Fruit fly (Drosophila melanogaster) whole organism, embryonic: ENCODE data around the gene CG2685.

Experiments
- Antp ChIP-seq: fragments of 200-800 bp; sonication (Bioruptor generic); optimal IDR thresholded peaks from 3 replicates; lab custom pipeline; 2016; ENCODE audit warnings: missing biosample characterization, missing genetic modification characterization
- B-H1 ChIP-seq: fragments of 200-800 bp; sonication (Bioruptor generic); IDR thresholded peaks from 3 replicates; pipeline ENCODE4 v1.3.6; 2022; ENCODE audit warnings: missing biosample characterization, missing genetic modification characterization
- C15 ChIP-seq: fragments of 200-800 bp; sonication (Bioruptor generic); IDR thresholded peaks from 3 replicates; pipeline ENCODE4 v1.3.6; 2022; ENCODE audit warnings: missing biosample characterization, missing genetic modification characterization
- CG1024 ChIP-seq: fragments of 200-800 bp; sonication (Bioruptor generic); IDR thresholded peaks from 2 replicates; pipeline ENCODE4 v1.3.6; 2022; ENCODE audit warnings: missing biosample characterization, missing genetic modification characterization
- CG10267 ChIP-seq: fragments of 200-800 bp; sonication (Bioruptor generic); optimal IDR thresholded peaks from 2 replicates; lab custom pipeline; 2018; ENCODE audit warnings: missing biosample characterization, mild to moderate bottlenecking, missing genetic modification characterization, moderate library complexity
- CG10366 ChIP-seq: fragments of 200-800 bp; sonication (Bioruptor generic); IDR thresholded peaks from 2 replicates; pipeline ENCODE4 v1.3.6; 2022; ENCODE audit warnings: missing biosample characterization, missing genetic modification characterization
- CG12219 ChIP-seq: fragments of 200-800 bp; sonication (Bioruptor generic); optimal IDR thresholded peaks from 3 replicates; lab custom pipeline; 2018; ENCODE audit warnings: missing biosample characterization, mild to moderate bottlenecking, missing genetic modification characterization
- CG13775 ChIP-seq: fragments of 200-800 bp; sonication (Bioruptor generic); optimal IDR thresholded peaks from 3 replicates; lab custom pipeline; 2017; ENCODE audit warnings: missing biosample characterization, mild to moderate bottlenecking, missing genetic modification characterization
- CG14965 ChIP-seq: fragments of 200-800 bp; sonication (Bioruptor generic); optimal IDR thresholded peaks from 2 replicates; lab custom pipeline; 2016; ENCODE audit warnings: missing biosample characterization, missing genetic modification characterization, borderline replicate concordance
- CG15514 ChIP-seq: fragments of 200-800 bp; sonication (Bioruptor generic); optimal IDR thresholded peaks from 3 replicates; lab custom pipeline; 2017; ENCODE audit warnings: missing biosample characterization, missing genetic modification characterization, mild to moderate bottlenecking, moderate library complexity, missing genetic modification reagents
- CG17612 ChIP-seq: fragments of 200-800 bp; sonication (Bioruptor generic); IDR thresholded peaks from 2 replicates; pipeline ENCODE4 v1.3.6; 2022; ENCODE audit warnings: missing biosample characterization, missing genetic modification characterization
- CG18599 ChIP-seq: fragments of 200-800 bp; sonication (Bioruptor generic); optimal IDR thresholded peaks from 3 replicates; lab custom pipeline; 2017; ENCODE audit warnings: missing biosample characterization, missing genetic modification characterization, mild to moderate bottlenecking, moderate library complexity, missing genetic modification reagents
- CG2120 ChIP-seq: fragments of 200-800 bp; sonication (Bioruptor generic); optimal IDR thresholded peaks from 3 replicates; lab custom pipeline; 2016; ENCODE audit warnings: missing biosample characterization, missing genetic modification characterization
- CG3163 ChIP-seq: fragments of 200-800 bp; sonication (Bioruptor generic); optimal IDR thresholded peaks from 3 replicates; lab custom pipeline; 2016; ENCODE audit warnings: missing biosample characterization, missing genetic modification characterization
- CG3847 ChIP-seq: fragments of 200-800 bp; sonication (Bioruptor generic); IDR thresholded peaks from 2 replicates; pipeline ENCODE4 v1.3.6; 2022; ENCODE audit warnings: missing biosample characterization, missing genetic modification characterization
- CG6272 ChIP-seq: fragments of 200-800 bp; sonication (Bioruptor generic); IDR thresholded peaks from 2 replicates; pipeline ENCODE4 v1.3.6; 2022; ENCODE audit warnings: missing biosample characterization, missing genetic modification characterization
- CG7556 ChIP-seq: fragments of 200-800 bp; sonication (Bioruptor generic); optimal IDR thresholded peaks from 2 replicates; lab custom pipeline; 2017; ENCODE audit warnings: missing biosample characterization, mild to moderate bottlenecking, missing genetic modification characterization
- CG9437 ChIP-seq: fragments of 200-800 bp; sonication (Bioruptor generic); optimal IDR thresholded peaks from 2 replicates; lab custom pipeline; 2018; ENCODE audit warnings: missing biosample characterization, mild to moderate bottlenecking, missing genetic modification characterization
- CG9609 ChIP-seq: fragments of 200-800 bp; sonication (Bioruptor generic); optimal IDR thresholded peaks from 3 replicates; lab custom pipeline; 2016; ENCODE audit warnings: missing biosample characterization, missing genetic modification characterization
- CG9932 ChIP-seq: fragments of 200-800 bp; sonication (Bioruptor generic); IDR thresholded peaks from 2 replicates; pipeline ENCODE4 v1.3.6; 2022; ENCODE audit warnings: missing biosample characterization, missing genetic modification characterization
- CTCF ChIP-seq: fragments of 200-800 bp; sonication (Bioruptor generic); optimal IDR thresholded peaks from 2 replicates; lab custom pipeline; 2017; ENCODE audit warnings: missing biosample characterization, mild to moderate bottlenecking, missing genetic modification characterization, moderate library complexity
- CoRest ChIP-seq: fragments of 200-800 bp; sonication (Bioruptor generic); optimal IDR thresholded peaks from 3 replicates; lab custom pipeline; 2018; ENCODE audit warnings: missing biosample characterization, mild to moderate bottlenecking, missing genetic modification characterization, moderate library complexity
- D19A ChIP-seq: fragments of 200-800 bp; optimal IDR thresholded peaks from 3 replicates; lab custom pipeline; 2019; ENCODE audit warnings: missing biosample characterization, mild to moderate bottlenecking, missing genetic modification characterization, moderate library complexity
- E2f2 ChIP-seq: fragments of 200-800 bp; sonication (Bioruptor generic); IDR thresholded peaks from 2 replicates; pipeline ENCODE4 v1.3.6; 2022; ENCODE audit warnings: missing biosample characterization, missing genetic modification characterization
- Gug ChIP-seq: fragments of 200-800 bp; sonication (Bioruptor generic); IDR thresholded peaks from 4 replicates; pipeline ENCODE4 v1.3.6; 2022; ENCODE audit warnings: missing biosample characterization, missing genetic modification characterization
- Hr39 ChIP-seq: fragments of >200 bp; optimal IDR thresholded peaks from 2 replicates; lab custom pipeline; 2017
- MBD-R2 ChIP-seq: fragments of 200-800 bp; sonication (Bioruptor generic); IDR thresholded peaks from 2 replicates; pipeline ENCODE4 v1.3.6; 2022; ENCODE audit warnings: missing biosample characterization, missing genetic modification characterization
- NC2α ChIP-seq: fragments of 200-800 bp; sonication (Bioruptor generic); optimal IDR thresholded peaks from 2 replicates; lab custom pipeline; 2016; ENCODE audit warnings: missing biosample characterization, missing genetic modification characterization
- Optix ChIP-seq: fragments of 200-800 bp; sonication (Bioruptor generic); IDR thresholded peaks from 3 replicates; pipeline ENCODE4 v1.3.6; 2022; ENCODE audit warnings: missing biosample characterization, missing genetic modification characterization
- Xbp1 ChIP-seq: fragments of 200-800 bp; sonication (Bioruptor generic); optimal IDR thresholded peaks from 3 replicates; lab custom pipeline; 2016; ENCODE audit warnings: missing biosample characterization, mild to moderate bottlenecking, missing genetic modification characterization
- Xrp1 ChIP-seq: fragments of 200-800 bp; sonication (Bioruptor generic); IDR thresholded peaks from 2 replicates; pipeline ENCODE4 v1.3.6; 2022; ENCODE audit warnings: missing biosample characterization, missing genetic modification characterization
- ash1 ChIP-seq: fragments of 200-800 bp; sonication (Bioruptor generic); optimal IDR thresholded peaks from 2 replicates; lab custom pipeline; 2018; ENCODE audit warnings: missing biosample characterization, mild to moderate bottlenecking, missing genetic modification characterization
- az2 ChIP-seq: fragments of 200-800 bp; sonication (Bioruptor generic); optimal IDR thresholded peaks from 3 replicates; lab custom pipeline; 2016; ENCODE audit warnings: missing biosample characterization, missing genetic modification characterization
- bcd ChIP-seq: fragments of 200-800 bp; sonication (Bioruptor generic); optimal IDR thresholded peaks from 2 replicates; lab custom pipeline; 2017; ENCODE audit warnings: missing biosample characterization, mild to moderate bottlenecking, missing genetic modification characterization
- cwo ChIP-seq: fragments of 200-800 bp; sonication (Bioruptor generic); optimal IDR thresholded peaks from 3 replicates; lab custom pipeline; 2017; ENCODE audit warnings: missing biosample characterization, missing genetic modification characterization, mild to moderate bottlenecking, moderate library complexity, missing genetic modification reagents
- esg ChIP-seq: fragments of 200-800 bp; sonication (Bioruptor generic); conservative IDR thresholded peaks from 2 replicates; pipeline ENCODE4 v1.3.6; 2022; ENCODE audit warnings: missing biosample characterization, missing genetic modification characterization
- ftz-f1 ChIP-seq: fragments of 200-800 bp; sonication (Bioruptor generic); optimal IDR thresholded peaks from 2 replicates; lab custom pipeline; 2016; ENCODE audit warnings: missing biosample characterization, missing genetic modification characterization
- ken ChIP-seq: fragments of 200-800 bp; sonication (Bioruptor generic); IDR thresholded peaks from 3 replicates; pipeline ENCODE4 v1.3.6; 2022; ENCODE audit warnings: missing biosample characterization, missing genetic modification characterization
- nmo ChIP-seq: fragments of 200-800 bp; sonication (Bioruptor generic); optimal IDR thresholded peaks from 2 replicates; lab custom pipeline; 2018; ENCODE audit warnings: missing biosample characterization, mild to moderate bottlenecking, missing genetic modification characterization, moderate library complexity
- nom ChIP-seq: fragments of 200-800 bp; sonication (Bioruptor generic); optimal IDR thresholded peaks from 2 replicates; lab custom pipeline; 2017; ENCODE audit warnings: missing biosample characterization, missing genetic modification characterization, mild to moderate bottlenecking, moderate library complexity, missing genetic modification reagents
- oc ChIP-seq: fragments of 200-800 bp; sonication (Bioruptor generic); optimal IDR thresholded peaks from 2 replicates; lab custom pipeline; 2018; ENCODE audit warnings: missing biosample characterization, mild to moderate bottlenecking, missing genetic modification characterization, moderate library complexity
- otp ChIP-seq: fragments of 200-800 bp; sonication (Bioruptor generic); IDR thresholded peaks from 3 replicates; pipeline ENCODE4, ENCODE4 v1.3.6; 2022; ENCODE audit warnings: missing biosample characterization, missing genetic modification characterization
- sens-2 ChIP-seq: fragments of 200-800 bp; sonication (Bioruptor generic); IDR thresholded peaks from 2 replicates; pipeline ENCODE4 v1.3.6; 2022; ENCODE audit warnings: missing biosample characterization, missing genetic modification characterization
- sisA ChIP-seq: fragments of 200-800 bp; sonication (Bioruptor generic); IDR thresholded peaks from 2 replicates; pipeline ENCODE4 v1.3.6; 2022; ENCODE audit warnings: missing biosample characterization, missing genetic modification characterization
- slbo ChIP-seq: fragments of 200-800 bp; sonication (Bioruptor generic); IDR thresholded peaks from 2 replicates; pipeline ENCODE4 v1.3.6; 2022; ENCODE audit warnings: missing biosample characterization, missing genetic modification characterization
- sob ChIP-seq: fragments of 200-800 bp; sonication (Bioruptor generic); IDR thresholded peaks from 2 replicates; pipeline ENCODE4 v1.3.6; 2022; ENCODE audit warnings: missing biosample characterization, missing genetic modification characterization
- stc ChIP-seq: fragments of 200-800 bp; sonication (Bioruptor generic); IDR thresholded peaks from 2 replicates; pipeline ENCODE4 v1.3.6; 2022; ENCODE audit warnings: missing biosample characterization, missing genetic modification characterization
- sug ChIP-seq: fragments of 200-800 bp; optimal IDR thresholded peaks from 2 replicates; lab custom pipeline; 2019; ENCODE audit warnings: missing biosample characterization, mild to moderate bottlenecking, missing genetic modification characterization, moderate library complexity
- yki ChIP-seq: fragments of >200 bp; optimal IDR thresholded peaks from 3 replicates; lab custom pipeline; 2018
- zen2 ChIP-seq: fragments of 200-800 bp; sonication (Bioruptor generic); IDR thresholded peaks from 3 replicates; pipeline ENCODE4 v1.3.6; 2022; ENCODE audit warnings: missing biosample characterization, missing genetic modification characterization; ENCODE audit not compliant: partially characterized antibody

Gene CG2685

dm6 chrX:2714730-2715129 is 970 bp upstream of the CG2685 start (continued):
- TF ChIP-seq E2f2 (GFP tag; lab: Robert Waterston, UW) (peak; percentile 80), NC2α (GFP tag; lab: Kevin White, UChicago) (no peak), CG14965 (GFP tag; lab: Kevin White, UChicago) (no peak), CG6272 (no peak)
- TF ChIP-seq, all 482 proteins: peak for 54

- TF ChIP-seq esg (GFP tag; lab: Robert Waterston, UW) = peak; percentile 46
- 0 out of 2 replicates have a peak, but pooled peaks have one; percentile 7 for TF ChIP-seq CG3847
- TF ChIP-seq CG9609 (GFP tag; lab: Kevin White, UChicago) = peak; percentile 22
- TF ChIP-seq otp (GFP tag; lab: Robert Waterston, UW) = 0 out of 3 replicates have a peak, but pooled peaks have one; percentile 51
- no peak for TF ChIP-seq CG18599 (GFP tag; lab: Kevin White, UChicago)
- TF ChIP-seq CG17612 (GFP tag; lab: Robert Waterston, UW) = peak; percentile 50
- TF ChIP-seq slbo (GFP tag; lab: Robert Waterston, UW) = peak; percentile 84
- TF ChIP-seq az2 = peak; percentile 32
- peak; percentile 14; the same call in 1 of the 3 replicates for TF ChIP-seq B-H1 (GFP tag; lab: Robert Waterston, UW)
- TF ChIP-seq C15 (GFP tag; lab: Robert Waterston, UW) = no peak
- peak; percentile 66; the same call in 2 of the 3 replicates for TF ChIP-seq ken (GFP tag; lab: Robert Waterston, UW)
- 0 out of 2 replicates have a peak, but pooled peaks have one; percentile 25 for TF ChIP-seq CG1024
- peak; percentile 6 for TF ChIP-seq CoRest
- no peak for TF ChIP-seq D19A (tag; lab: Kevin White, UChicago)
- TF ChIP-seq stc (GFP tag; lab: Robert Waterston, UW) = peak; percentile 61; the same call in 1 of the 2 replicates
- peak; percentile 59 for TF ChIP-seq CG2120 (GFP tag; lab: Kevin White, UChicago)
- TF ChIP-seq CG12219 = peak; percentile 9
- TF ChIP-seq nom (GFP tag; lab: Kevin White, UChicago) = no peak
- TF ChIP-seq cwo (GFP tag; lab: Kevin White, UChicago) = no peak
- TF ChIP-seq sug (tag; lab: Kevin White, UChicago) = peak; percentile 20
- no peak for TF ChIP-seq CG13775 (GFP tag; lab: Kevin White, UChicago)
- TF ChIP-seq Antp (GFP tag; lab: Kevin White, UChicago) = peak; percentile 46
- TF ChIP-seq zen2 (GFP tag; lab: Robert Waterston, UW) = no peak
- peak; percentile 43; the same call in 1 of the 2 replicates for TF ChIP-seq Xrp1 (GFP tag; lab: Robert Waterston, UW)
- TF ChIP-seq Optix (GFP tag; lab: Robert Waterston, UW) = peak; percentile 56; the same call in 1 of the 3 replicates
- peak; percentile 7 for TF ChIP-seq bcd (GFP tag; lab: Kevin White, UChicago)
- TF ChIP-seq CG9932 (GFP tag; lab: Robert Waterston, UW) = peak; percentile 53
- TF ChIP-seq Gug (GFP tag; lab: Robert Waterston, UW) = peak; percentile 74
- TF ChIP-seq sisA (GFP tag; lab: Robert Waterston, UW) = peak; percentile 69
- TF ChIP-seq sens-2 (GFP tag; lab: Robert Waterston, UW) = 0 out of 2 replicates have a peak, but pooled peaks have one; percentile 12
- TF ChIP-seq CG9437 (GFP tag; lab: Kevin White, UChicago) = peak; percentile 28
- no peak for TF ChIP-seq oc
- no peak for TF ChIP-seq yki (lab: Kevin White, UChicago)
- no peak for TF ChIP-seq ash1 (GFP tag; lab: Kevin White, UChicago)
- TF ChIP-seq CTCF (GFP tag; lab: Kevin White, UChicago) = no peak
- TF ChIP-seq sob (GFP tag; lab: Robert Waterston, UW) = peak; percentile 48
- peak; percentile 24 for TF ChIP-seq ftz-f1 (GFP tag; lab: Kevin White, UChicago)
- peak; percentile 17; the same call in 1 of the 2 replicates for TF ChIP-seq MBD-R2 (GFP tag; lab: Robert Waterston, UW)
- TF ChIP-seq CG7556 (GFP tag; lab: Kevin White, UChicago) = peak; percentile 21
- peak; percentile 25 for TF ChIP-seq nmo (GFP tag; lab: Kevin White, UChicago)
- TF ChIP-seq CG10267 (tag; lab: Kevin White, UChicago) = no peak
- TF ChIP-seq Hr39 (lab: Kevin White, UChicago) = no peak
- peak; percentile 54 for TF ChIP-seq CG10366 (GFP tag; lab: Robert Waterston, UW)
- TF ChIP-seq CG15514 = peak; percentile 58
- peak; percentile 17 for TF ChIP-seq Xbp1
- TF ChIP-seq CG3163 = no peak
Observed at dm6 chrX:2708156-2708734, 5.5 kb downstream of the CG2685 start, which contains the start of gene CG2681. TSS of gene CG2681 (plus strand) at chrX:2708684.
